Worm (Caenorhabditis elegans): Measurements from ENCODE around the gene C07G1.7.
A peak's percentile ranks its signal among the peaks of the same experiment; 100 is the strongest.

C07G1.7 gene

DNA sequence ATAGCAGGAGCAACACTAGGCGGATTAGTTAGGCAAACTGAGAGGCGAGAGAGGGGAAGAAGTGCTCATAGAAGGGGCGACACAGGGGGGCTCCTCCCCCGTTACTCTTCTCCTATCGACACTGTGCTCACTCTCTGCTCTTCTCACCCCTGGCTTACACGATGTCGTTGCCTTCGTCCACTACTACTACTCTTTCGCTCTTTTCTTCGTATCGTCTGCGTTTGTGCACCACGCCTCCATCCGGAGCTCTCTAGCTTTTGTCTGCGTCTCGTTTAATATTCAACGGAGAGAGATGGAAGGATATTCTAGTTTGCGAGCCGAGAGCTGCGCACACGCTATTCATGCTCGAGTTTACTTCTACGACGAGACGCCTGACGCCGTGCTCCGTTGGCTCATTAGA is 28.3 kb downstream of the C07G1.7 start (continued):
- TF ChIP-seq nhr-19 (GFP tag; conservative IDR thresholded peaks at IDR 0.05) (no peak), nhr-76 (tag; optimal IDR thresholded peaks at IDR 0.05) (no peak), ceh-88 (GFP tag; IDR thresholded peaks at IDR 0.05) (no peak), ets-5 (GFP tag; IDR thresholded peaks at IDR 0.05) (no peak), xbp-1 (tag; optimal IDR thresholded peaks at IDR 0.05) (peak; percentile 20), efl-1 (optimal IDR thresholded peaks at IDR 0.05) (peak; percentile 22 to 40), efl-1 (GFP tag; optimal IDR thresholded peaks at IDR 0.05 in 1 of 2) (no peak), hpl-2 (GFP tag; optimal IDR thresholded peaks at IDR 0.05) (no peak), snu-23 (GFP tag; optimal IDR thresholded peaks at IDR 0.05) (peak; percentile 41), isw-1 (GFP tag; IDR thresholded peaks at IDR 0.05) (peak; percentile 45; the same call in 1 of the 2 replicates), grh-1 (GFP tag; IDR thresholded peaks at IDR 0.05) (no peak), ztf-11 (tag; optimal IDR thresholded peaks at IDR 0.05) (no peak), nhr-71 (tag; optimal IDR thresholded peaks at IDR 0.05) (peak; percentile 64), sox-4 (tag; optimal IDR thresholded peaks at IDR 0.05) (peak; percentile 9), egl-27 (tag; optimal IDR thresholded peaks at IDR 0.05) (peak in 1 of 2 experiments; percentile 31), lin-14 (GFP tag; optimal IDR thresholded peaks at IDR 0.05) (peak; percentile 86), sup-37 (GFP tag; optimal IDR thresholded peaks at IDR 0.05) (no peak), C04F5.9 (tag; optimal IDR thresholded peaks at IDR 0.05) (no peak), mdl-1 (tag; optimal IDR thresholded peaks at IDR 0.05) (no peak), irx-1 (tag; optimal IDR thresholded peaks at IDR 0.05) (no peak), unc-30 (tag; optimal IDR thresholded peaks at IDR 0.05) (no peak)

ce11 chrIV:8182566-8182965 is 29.1 kb downstream of the C07G1.7 start:
- TF ChIP-seq fkh-10 (GFP tag; optimal IDR thresholded peaks at IDR 0.05) (peak; percentile 56), lin-14 (GFP tag; optimal IDR thresholded peaks at IDR 0.05) (peak; percentile 5), fos-1 (tag; optimal IDR thresholded peaks at IDR 0.05) (no peak)

- no peak for TF ChIP-seq elt-2 (tag; optimal IDR thresholded peaks at IDR 0.05)
- no peak for TF ChIP-seq snpc-4 (tag; optimal IDR thresholded peaks at IDR 0.05)
- peak; percentile 65 for TF ChIP-seq fkh-10 (GFP tag; optimal IDR thresholded peaks at IDR 0.05)
Measured at ce11 chrIV:8181404-8181803, 30.2 kb downstream of the C07G1.7 start.

DNA sequence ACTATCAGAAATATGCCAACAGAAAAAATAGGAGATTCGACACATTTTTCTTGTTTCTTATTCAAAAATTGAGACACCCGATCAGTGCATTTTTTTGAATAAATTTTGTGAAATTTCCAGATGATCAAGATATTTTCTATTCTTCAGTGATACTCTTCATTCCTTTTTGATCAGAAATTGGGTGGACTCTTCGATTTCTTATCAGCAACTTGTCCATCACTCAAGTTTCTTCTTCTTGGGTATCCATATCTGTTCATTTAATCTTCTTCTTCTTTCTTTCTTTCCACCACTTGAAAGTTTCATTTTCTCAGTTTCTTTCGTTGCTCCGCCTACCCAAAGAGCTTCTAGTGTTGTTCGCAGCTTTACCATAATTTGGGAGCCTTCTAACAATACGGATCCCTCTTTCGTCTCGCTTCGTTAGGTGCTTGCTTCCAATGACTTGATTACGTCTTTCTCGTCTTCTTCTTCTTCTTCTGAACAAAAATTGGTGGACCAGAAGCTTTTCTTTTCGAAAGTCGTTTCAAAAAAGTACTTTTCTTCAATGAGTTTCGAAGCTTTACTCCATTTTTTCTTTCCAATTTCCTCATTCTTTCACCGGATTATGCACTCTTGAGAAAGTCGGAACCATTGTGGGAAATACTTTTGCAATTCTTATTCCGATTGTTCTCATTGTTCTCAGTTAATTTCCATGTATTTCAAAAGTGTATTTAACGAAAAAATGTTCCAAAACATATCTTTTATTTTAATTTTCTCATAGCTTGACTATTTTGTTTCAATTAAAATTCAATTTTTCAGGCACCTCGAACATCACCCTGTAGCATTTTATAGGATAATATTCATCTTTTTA is 35.7 kb downstream of the C07G1.7 start, which contains the start of gene pct-1:
Gene pct-1 (plus strand): TSS at position 797 of the 847 bp plus-strand sequence.
- TF ChIP-seq lin-14 (GFP tag; optimal IDR thresholded peaks at IDR 0.05) (peak; percentile 33), aly-2 (tag; optimal IDR thresholded peaks at IDR 0.05) (no peak), unc-30 (tag; optimal IDR thresholded peaks at IDR 0.05) (no peak), hpl-2 (GFP tag; optimal IDR thresholded peaks at IDR 0.05) (no peak), ama-1 (optimal IDR thresholded peaks at IDR 0.05) (no peak), unc-62 (GFP tag; optimal IDR thresholded peaks at IDR 0.05) (no peak), nhr-85 (tag) (peak; percentile 63)

- no peak for TF ChIP-seq nhr-85 (tag)
- TF ChIP-seq unc-98 (GFP tag; IDR thresholded peaks at IDR 0.05), result no peak
- no peak for TF ChIP-seq ama-1 (optimal IDR thresholded peaks at IDR 0.05)
- TF ChIP-seq tbx-2 (tag; optimal IDR thresholded peaks at IDR 0.05), result no peak
- no peak for TF ChIP-seq pax-3 (tag; optimal IDR thresholded peaks at IDR 0.05)
- peak; percentile 13 for TF ChIP-seq elt-2 (tag; optimal IDR thresholded peaks at IDR 0.05)
- no peak for TF ChIP-seq nhr-84 (tag; optimal IDR thresholded peaks at IDR 0.05)
- peak in 1 of 6 experiments; percentile 12 for TF ChIP-seq elt-3 (tag; optimal IDR thresholded peaks at IDR 0.05)
- TF ChIP-seq dpl-1 (GFP tag; optimal IDR thresholded peaks at IDR 0.05), result no peak
- TF ChIP-seq egl-27 (tag; optimal IDR thresholded peaks at IDR 0.05), result no peak
- no peak for TF ChIP-seq alr-1 (tag; optimal IDR thresholded peaks at IDR 0.05; ENCODE audit: borderline replicate concordance)
- peak; percentile 83 for TF ChIP-seq blmp-1 (tag; optimal IDR thresholded peaks at IDR 0.05)
- TF ChIP-seq lin-14 (GFP tag; optimal IDR thresholded peaks at IDR 0.05), result peak; percentile 45
Measured at ce11 chrIV:8174792-8175191, 36.9 kb downstream of the C07G1.7 start.
